Worm (Caenorhabditis elegans) whole organism, L2 larva: ENCODE measurements around the gene T05A12.3.

Experiments used
- ZK546.5 ChIP-seq: sonication (generic microtip); optimal IDR thresholded peaks from 2 replicates; lab custom pipeline; 2017; ENCODE audit warnings: missing biosample characterization, missing genetic modification characterization
- ama-1 ChIP-seq: fragments of 150-350 bp; optimal IDR thresholded peaks from 2 replicates; lab custom pipeline; 2018; ENCODE audit warnings: inconsistent platforms
- blmp-1 ChIP-seq: sonication (generic microtip); optimal IDR thresholded peaks from 2 replicates; lab custom pipeline; 2017; ENCODE audit warnings: missing genetic modification characterization, mild to moderate bottlenecking, missing compliant biosample characterization, antibody characterized with exemption, moderate library complexity; ENCODE audit not compliant: insufficient read depth
- dmd-4 ChIP-seq: sonication (generic microtip); optimal IDR thresholded peaks from 2 replicates; lab custom pipeline; 2017; ENCODE audit warnings: missing biosample characterization, missing genetic modification characterization
- elt-1 ChIP-seq: fragments of 150-350 bp; optimal IDR thresholded peaks from 2 replicates; lab custom pipeline; 2014; ENCODE audit warnings: missing biosample characterization, missing genetic modification characterization
- fos-1 ChIP-seq: fragments of 150-350 bp; optimal IDR thresholded peaks from 2 replicates; lab custom pipeline; 2014; ENCODE audit warnings: missing biosample characterization, missing genetic modification characterization
- mab-5 ChIP-seq: fragments of 150-350 bp; optimal IDR thresholded peaks from 2 replicates; lab custom pipeline; 2014; ENCODE audit warnings: missing biosample characterization, missing genetic modification characterization
- nhr-11 ChIP-seq: fragments of 150-350 bp; optimal IDR thresholded peaks from 2 replicates; lab custom pipeline; 2014; ENCODE audit warnings: missing biosample characterization, missing genetic modification characterization
- nhr-21 ChIP-seq: fragments of 150-350 bp; optimal IDR thresholded peaks from 2 replicates; lab custom pipeline; 2014; ENCODE audit warnings: missing biosample characterization, missing genetic modification characterization
- snpc-4 ChIP-seq: fragments of 150-350 bp; optimal IDR thresholded peaks from 2 replicates; lab custom pipeline; 2014; ENCODE audit warnings: missing biosample characterization, missing genetic modification characterization
- ztf-11 ChIP-seq: sonication (generic microtip); optimal IDR thresholded peaks from 2 replicates; lab custom pipeline; 2017; ENCODE audit warnings: missing biosample characterization, missing genetic modification characterization

ce11 chrIV:6833617-6834016 lies 53.8 kb downstream of the T05A12.3 start:
- no peak for TF ChIP-seq fos-1
- no peak for TF ChIP-seq ZK546.5 (tag; lab: Kevin White, UChicago)
- TF ChIP-seq ztf-11 (tag; lab: Kevin White, UChicago) = no peak
- TF ChIP-seq blmp-1 (tag; lab: Kevin White, UChicago) = no peak
- TF ChIP-seq elt-1 (tag; lab: Kevin White, UChicago) = no peak
- no peak for TF ChIP-seq dmd-4
- peak; percentile 84 for TF ChIP-seq mab-5 (tag; lab: Kevin White, UChicago)
- TF ChIP-seq nhr-11 (tag; lab: Kevin White, UChicago) = no peak
- TF ChIP-seq ama-1 (lab: Kevin White, UChicago) = no peak
- no peak for TF ChIP-seq nhr-21
- TF ChIP-seq snpc-4 (tag; lab: Kevin White, UChicago) = no peak
